Worm (Caenorhabditis elegans): ENCODE measurements around the gene spp-3.

- TF ChIP-seq isw-1 (GFP tag; IDR thresholded peaks at IDR 0.05) (no peak), C16A3.4 (tag; optimal IDR thresholded peaks at IDR 0.05) (no peak), nhr-84 (tag; optimal IDR thresholded peaks at IDR 0.05) (no peak), nhr-76 (tag; optimal IDR thresholded peaks at IDR 0.05) (no peak), pqm-1 (tag; optimal IDR thresholded peaks at IDR 0.05) (no peak), unc-86 (tag; optimal IDR thresholded peaks at IDR 0.05) (no peak), ama-1 (optimal IDR thresholded peaks at IDR 0.05) (no peak), mef-2 (tag; optimal IDR thresholded peaks at IDR 0.05) (no peak), nhr-90 (tag; optimal IDR thresholded peaks at IDR 0.05; ENCODE audit: poor library complexity) (no peak), unc-62 (GFP tag; optimal IDR thresholded peaks at IDR 0.05) (no peak)
Observed at ce11 chrX:7328065-7328564, 13.0 kb upstream of the spp-3 start.
